Fruit fly (Drosophila melanogaster): ENCODE results near the gene ImpE1.

DNA sequence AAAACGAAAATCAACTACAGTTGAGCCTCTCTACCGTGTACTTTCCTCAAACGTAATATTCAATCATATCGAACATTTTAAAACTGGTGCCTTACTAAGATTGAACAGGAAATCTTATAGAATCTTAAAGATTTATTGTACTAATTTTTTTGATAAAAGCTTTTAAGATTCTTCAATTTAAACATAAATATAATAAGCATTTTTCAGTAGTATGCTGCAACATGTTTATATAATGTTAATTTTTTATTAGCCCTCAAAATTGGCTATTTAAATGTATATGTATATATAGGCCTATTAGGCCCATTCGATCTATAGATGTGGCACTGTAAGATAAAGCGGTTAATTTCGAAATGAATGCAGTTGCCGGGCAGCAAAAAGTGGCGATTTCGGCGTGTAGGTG lies 667 bp upstream of the ImpE1 start:
- no peak for TF ChIP-seq gl (tag; optimal IDR thresholded peaks at IDR 0.05)
- TF ChIP-seq CG34367 (tag; optimal IDR thresholded peaks at IDR 0.05), result no peak
- TF ChIP-seq D1 (tag; optimal IDR thresholded peaks at IDR 0.05), result no peak
- TF ChIP-seq CG15710 (tag; optimal IDR thresholded peaks at IDR 0.05), result no peak
- TF ChIP-seq Ets98B (GFP tag; IDR thresholded peaks at IDR 0.05), result no peak
- TF ChIP-seq CG4496 (GFP tag; IDR thresholded peaks at IDR 0.05), result no peak
- no peak for TF ChIP-seq CG8301 (tag; optimal IDR thresholded peaks at IDR 0.05)
- TF ChIP-seq EcR (GFP tag; optimal IDR thresholded peaks at IDR 0.05), result no peak
- TF ChIP-seq CG10348 (GFP tag; IDR thresholded peaks at IDR 0.05), result no peak
- TF ChIP-seq fd96Ca (GFP tag; IDR thresholded peaks at IDR 0.05), result no peak
- no peak for TF ChIP-seq CG32121 (GFP tag; IDR thresholded peaks at IDR 0.05)
